Worm (Caenorhabditis elegans) whole organism, L3 larva: ENCODE measurements around the gene msp-142.
A peak's percentile ranks its signal among the peaks of the same experiment; 100 is the strongest.
"Not testable (repeated sequence)": the region's sequence is repeated elsewhere in the genome, so short reads cannot be mapped to it uniquely, and the experiment has no call there.

Source experiments
- aly-2 ChIP-seq: fragments of 150-350 bp; optimal IDR thresholded peaks from 2 replicates; lab custom pipeline; 2014; ENCODE audit warnings: missing biosample characterization, missing genetic modification characterization
- ama-1 ChIP-seq: fragments of 150-350 bp; optimal IDR thresholded peaks from 2 replicates; lab custom pipeline; 2018
- ceh-28 ChIP-seq: fragments of 150-350 bp; optimal IDR thresholded peaks from 2 replicates; lab custom pipeline; 2014; ENCODE audit warnings: missing biosample characterization, missing genetic modification reagents, missing genetic modification characterization
- ceh-82 ChIP-seq: fragments of 150-350 bp; optimal IDR thresholded peaks from 2 replicates; lab custom pipeline; 2014; ENCODE audit warnings: missing biosample characterization, missing genetic modification characterization
- ceh-9 ChIP-seq: sonication (generic microtip); optimal IDR thresholded peaks from 2 replicates; lab custom pipeline; 2018; ENCODE audit warnings: missing biosample characterization, missing genetic modification characterization
- daf-12 ChIP-seq: fragments of 150-350 bp; optimal IDR thresholded peaks from 2 replicates; lab custom pipeline; 2014; ENCODE audit warnings: missing biosample characterization, missing genetic modification reagents, missing genetic modification characterization
- egl-27 ChIP-seq: sonication (generic microtip); optimal IDR thresholded peaks from 4 replicates; lab custom pipeline; 2017; ENCODE audit warnings: missing biosample characterization, missing genetic modification reagents, missing genetic modification characterization
- egl-5 ChIP-seq: fragments of 150-350 bp; optimal IDR thresholded peaks from 2 replicates; lab custom pipeline; 2017; ENCODE audit warnings: missing biosample characterization, missing genetic modification reagents, missing genetic modification characterization, inconsistent platforms
- elt-2 ChIP-seq: sonication (generic microtip); optimal IDR thresholded peaks from 2 replicates; lab custom pipeline; 2016; ENCODE audit warnings: missing genetic modification reagents, mild to moderate bottlenecking, missing genetic modification characterization, missing compliant biosample characterization
- elt-3 ChIP-seq, 3 experiments: fragments of 150-350 bp in 1 of 3; sonication (generic microtip) in 2 of 3; optimal IDR thresholded peaks; 2 replicates in 2 of 3; 4 replicates in 1 of 3; lab custom pipeline; 2014 to 2017; ENCODE audit warnings: missing biosample characterization in 3 of 3, missing genetic modification characterization in 3 of 3
- eor-1 ChIP-seq, 2 experiments: fragments of 150-350 bp; optimal IDR thresholded peaks; 2 replicates each; lab custom pipeline; 2014 to 2018; ENCODE audit warnings: missing biosample characterization in 2 of 2, missing genetic modification characterization in 2 of 2
- fkh-10 ChIP-seq: sonication (generic microtip); optimal IDR thresholded peaks from 2 replicates; lab custom pipeline; 2017; ENCODE audit warnings: missing biosample characterization, missing genetic modification reagents, missing genetic modification characterization
- fkh-2 ChIP-seq: fragments of 150-350 bp; optimal IDR thresholded peaks from 2 replicates; lab custom pipeline; 2014; ENCODE audit warnings: missing biosample characterization, missing genetic modification reagents, missing genetic modification characterization
- fos-1 ChIP-seq: fragments of 150-350 bp; optimal IDR thresholded peaks from 2 replicates; lab custom pipeline; 2014; ENCODE audit warnings: missing biosample characterization, missing genetic modification characterization
- jun-1 ChIP-seq: fragments of 150-350 bp; optimal IDR thresholded peaks from 2 replicates; lab custom pipeline; 2014; ENCODE audit warnings: missing biosample characterization, missing genetic modification reagents, missing genetic modification characterization
- lsy-12 ChIP-seq: sonication (generic microtip); optimal IDR thresholded peaks from 2 replicates; lab custom pipeline; 2016; ENCODE audit warnings: mild to moderate bottlenecking, missing genetic modification characterization, missing compliant biosample characterization
- mdl-1 ChIP-seq: fragments of 150-350 bp; optimal IDR thresholded peaks from 2 replicates; lab custom pipeline; 2014; ENCODE audit warnings: missing biosample characterization, missing genetic modification characterization
- nhr-11 ChIP-seq: fragments of 150-350 bp; optimal IDR thresholded peaks from 2 replicates; lab custom pipeline; 2014; ENCODE audit warnings: missing biosample characterization, missing genetic modification characterization
- nhr-12 ChIP-seq: fragments of 150-350 bp; optimal IDR thresholded peaks from 2 replicates; lab custom pipeline; 2014; ENCODE audit warnings: missing biosample characterization, missing genetic modification characterization
- nhr-23 ChIP-seq: fragments of 150-350 bp; optimal IDR thresholded peaks from 2 replicates; lab custom pipeline; 2014; ENCODE audit warnings: missing biosample characterization, missing genetic modification reagents, missing genetic modification characterization
- nhr-237 ChIP-seq: fragments of 150-350 bp; optimal IDR thresholded peaks from 2 replicates; lab custom pipeline; 2014; ENCODE audit warnings: missing biosample characterization, missing genetic modification characterization
- nhr-76 ChIP-seq: fragments of 150-350 bp; sonication (generic microtip); optimal IDR thresholded peaks from 5 replicates; lab custom pipeline; 2014; ENCODE audit warnings: missing biosample characterization, missing genetic modification characterization
- nhr-77 ChIP-seq: fragments of 150-350 bp; optimal IDR thresholded peaks from 2 replicates; lab custom pipeline; 2014; ENCODE audit warnings: missing biosample characterization, missing genetic modification characterization
- pha-4 ChIP-seq: fragments of 150-350 bp; optimal IDR thresholded peaks from 2 replicates; lab custom pipeline; 2014; ENCODE audit warnings: missing biosample characterization, missing genetic modification reagents, missing genetic modification characterization
- pqm-1 ChIP-seq: fragments of 150-350 bp; optimal IDR thresholded peaks from 2 replicates; lab custom pipeline; 2017; ENCODE audit warnings: missing biosample characterization, missing genetic modification characterization, inconsistent platforms
- sea-2 ChIP-seq: fragments of 150-350 bp; sonication (generic microtip); optimal IDR thresholded peaks from 4 replicates; lab custom pipeline; 2014; ENCODE audit warnings: missing biosample characterization, missing genetic modification reagents, missing genetic modification characterization
- skn-1 ChIP-seq: fragments of 150-350 bp; optimal IDR thresholded peaks from 2 replicates; lab custom pipeline; 2014; ENCODE audit warnings: missing biosample characterization, missing genetic modification characterization
- snpc-4 ChIP-seq: fragments of 150-350 bp; optimal IDR thresholded peaks from 2 replicates; lab custom pipeline; 2014; ENCODE audit warnings: missing biosample characterization, missing genetic modification characterization
- tbx-2 ChIP-seq: sonication (generic microtip); optimal IDR thresholded peaks from 2 replicates; lab custom pipeline; 2016; ENCODE audit warnings: mild to moderate bottlenecking, missing genetic modification characterization, missing compliant biosample characterization
- unc-62 ChIP-seq: fragments of 150-350 bp; sonication (generic microtip); optimal IDR thresholded peaks from 4 replicates; lab custom pipeline; 2014; ENCODE audit warnings: missing biosample characterization, missing genetic modification reagents, missing genetic modification characterization
- zag-1 ChIP-seq: fragments of 150-350 bp; optimal IDR thresholded peaks from 2 replicates; lab custom pipeline; 2014; ENCODE audit warnings: missing biosample characterization, missing genetic modification characterization
- ztf-4 ChIP-seq: fragments of 150-350 bp; optimal IDR thresholded peaks from 2 replicates; lab custom pipeline; 2014; ENCODE audit warnings: missing biosample characterization, missing genetic modification characterization

Gene msp-142

ce11 chrII:5805303-5805702, 7.6 kb downstream of the msp-142 start, which contains the start of gene K05F1.10:
TSS of gene K05F1.10 (minus strand) at chrII:5805473.
- TF ChIP-seq pqm-1 (peak; percentile 54), fos-1 (tag; lab: Kevin White, UChicago) (no peak), mdl-1 (tag; lab: Kevin White, UChicago) (no peak), aly-2 (tag; lab: Kevin White, UChicago) (no peak), elt-3 (tag; optimal IDR thresholded peaks at IDR 0.05; lab: Kevin White, UChicago) (no peak), egl-27 (tag; lab: Kevin White, UChicago) (no peak), nhr-11 (tag; lab: Kevin White, UChicago) (no peak), elt-2 (tag; lab: Kevin White, UChicago) (peak; percentile 86), nhr-12 (tag; lab: Kevin White, UChicago) (no peak), lsy-12 (tag; lab: Kevin White, UChicago) (no peak), skn-1 (tag; lab: Kevin White, UChicago) (no peak), sea-2 (GFP tag; lab: Kevin White, UChicago) (no peak), nhr-76 (tag; lab: Kevin White, UChicago) (no peak), pha-4 (tag; lab: Kevin White, UChicago) (peak; percentile 9), nhr-237 (tag; lab: Kevin White, UChicago) (no peak), ztf-4 (tag; lab: Kevin White, UChicago) (no peak), fkh-10 (GFP tag; lab: Kevin White, UChicago) (no peak), ama-1 (peak; percentile 9), ceh-28 (tag; lab: Kevin White, UChicago) (no peak)

ce11 chrII:5806563-5806962, 8.8 kb downstream of the msp-142 start:
- no peak for TF ChIP-seq nhr-12 (tag; lab: Kevin White, UChicago)
- peak; percentile 97 for TF ChIP-seq elt-2 (tag; lab: Kevin White, UChicago)
- TF ChIP-seq unc-62 (GFP tag; lab: Kevin White, UChicago) = no peak
- TF ChIP-seq sea-2 (GFP tag; lab: Kevin White, UChicago) = no peak
- TF ChIP-seq eor-1 (tag; optimal IDR thresholded peaks at IDR 0.05; lab: Kevin White, UChicago) = no peak
- peak; percentile 63 for TF ChIP-seq pqm-1
- TF ChIP-seq tbx-2 (tag; lab: Kevin White, UChicago) = no peak

ce11 chrII:5810230-5810629, 12.5 kb downstream of the msp-142 start, which contains the start of the genes msp-64 and ZK1248.5:
TSS of gene msp-64 (minus strand) at chrII:5810330.
TSS of gene ZK1248.5 (plus strand) at chrII:5810514.
- TF ChIP-seq elt-2 (tag; lab: Kevin White, UChicago) (no peak), lsy-12 (tag; lab: Kevin White, UChicago) (no peak), aly-2 (tag; lab: Kevin White, UChicago) (no peak), jun-1 (tag; lab: Kevin White, UChicago) (no peak), ceh-28 (tag; lab: Kevin White, UChicago) (no peak), fkh-2 (tag; lab: Kevin White, UChicago) (no peak), daf-12 (tag; lab: Kevin White, UChicago) (no peak), tbx-2 (tag; lab: Kevin White, UChicago) (no peak), zag-1 (tag; lab: Kevin White, UChicago) (no peak), eor-1 (tag; optimal IDR thresholded peaks at IDR 0.05; lab: Kevin White, UChicago) (no peak), ceh-82 (tag; lab: Kevin White, UChicago) (no peak), pqm-1 (no peak), pha-4 (tag; lab: Kevin White, UChicago) (no peak), ceh-9 (no peak)

ce11 chrII:5815382-5815781, 17.7 kb downstream of the msp-142 start, which contains the start of gene wago-5:
TSS of gene wago-5 (minus strand) at chrII:5815482.
- TF ChIP-seq nhr-23, snpc-4, tbx-2 (tag; lab: Kevin White, UChicago): not testable (repeated sequence)

- no peak for TF ChIP-seq fkh-2 (tag; lab: Kevin White, UChicago)
- TF ChIP-seq ztf-4 (tag; lab: Kevin White, UChicago) = no peak
- TF ChIP-seq nhr-12 (tag; lab: Kevin White, UChicago) = no peak
- no peak for TF ChIP-seq nhr-23 (tag; lab: Kevin White, UChicago)
- TF ChIP-seq egl-5 (tag; lab: Kevin White, UChicago) = no peak
- TF ChIP-seq fkh-10 (GFP tag; lab: Kevin White, UChicago) = no peak
- TF ChIP-seq ama-1 = no peak
- no peak for TF ChIP-seq ceh-9
- TF ChIP-seq nhr-77 = no peak
- TF ChIP-seq eor-1 (tag; optimal IDR thresholded peaks at IDR 0.05; lab: Kevin White, UChicago) = no peak
- TF ChIP-seq daf-12 (tag; lab: Kevin White, UChicago) = no peak
- TF ChIP-seq sea-2 (GFP tag; lab: Kevin White, UChicago) = no peak
- no peak for TF ChIP-seq pha-4 (tag; lab: Kevin White, UChicago)
Observed at ce11 chrII:5816346-5816745, 18.6 kb downstream of the msp-142 start, which contains the start of gene ZK1248.20. TSS of gene ZK1248.20 (plus strand) at chrII:5816646.
